Worm (Caenorhabditis elegans): ENCODE data around the gene F35H10.2.
"Not testable (repeated sequence)": the region's sequence is repeated elsewhere in the genome, so short reads cannot be mapped to it uniquely, and the experiment has no call there.

The F35H10.2 gene

DNA sequence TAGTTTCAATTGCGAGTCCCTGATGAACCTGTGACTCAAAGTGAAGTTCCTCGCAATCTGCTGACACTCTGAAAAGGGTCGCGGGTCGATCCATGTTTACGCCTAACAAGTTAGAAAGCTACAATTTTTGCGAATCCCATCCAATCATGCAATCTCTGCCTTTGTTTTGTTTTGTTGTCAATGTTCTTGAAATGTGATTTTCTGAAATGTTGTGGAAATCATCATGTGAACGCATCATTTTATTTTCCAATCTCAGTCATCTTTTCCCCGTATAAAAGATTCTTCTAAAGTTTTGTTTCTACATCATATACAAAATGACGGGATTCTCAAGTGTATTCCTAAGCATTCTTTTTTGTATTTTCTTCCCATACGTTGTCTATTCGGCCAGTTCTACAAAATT lies 19.1 kb downstream of the F35H10.2 start, which contains the start of gene F17E9.4:
Gene F17E9.4 (plus strand): TSS at position 301 of the 400 bp plus-strand sequence.
- TF ChIP-seq him-1 (tag; optimal IDR thresholded peaks at IDR 0.05) (no peak), dao-5 (tag; optimal IDR thresholded peaks at IDR 0.05) (no peak), W03F9.2 (tag; optimal IDR thresholded peaks at IDR 0.05) (no peak)

DNA sequence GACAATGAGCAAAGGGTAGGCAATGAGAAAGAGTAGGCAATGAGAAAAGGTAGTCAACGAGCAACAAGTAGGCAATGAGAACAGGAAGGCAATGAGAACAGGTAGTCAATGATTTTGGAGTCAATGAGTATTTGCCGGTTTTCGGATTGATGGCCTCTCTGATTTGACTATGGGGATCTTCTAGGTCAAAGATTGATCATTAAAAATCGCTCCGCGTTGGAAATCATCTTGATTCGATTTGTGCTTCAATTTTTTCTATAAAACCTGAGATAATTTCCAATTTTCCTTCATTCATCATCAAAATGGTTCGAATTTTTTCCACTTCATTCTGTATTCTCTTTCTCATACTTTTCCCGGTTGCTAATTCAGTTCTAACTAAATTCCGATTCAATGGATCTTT lies 23.0 kb downstream of the F35H10.2 start, which contains the start of gene F17E9.16:
Gene F17E9.16 (plus strand): TSS at position 301 of the 400 bp plus-strand sequence.
- TF ChIP-seq W03F9.2, dao-5, him-1 (tag; optimal IDR thresholded peaks at IDR 0.05): not testable (repeated sequence)

DNA sequence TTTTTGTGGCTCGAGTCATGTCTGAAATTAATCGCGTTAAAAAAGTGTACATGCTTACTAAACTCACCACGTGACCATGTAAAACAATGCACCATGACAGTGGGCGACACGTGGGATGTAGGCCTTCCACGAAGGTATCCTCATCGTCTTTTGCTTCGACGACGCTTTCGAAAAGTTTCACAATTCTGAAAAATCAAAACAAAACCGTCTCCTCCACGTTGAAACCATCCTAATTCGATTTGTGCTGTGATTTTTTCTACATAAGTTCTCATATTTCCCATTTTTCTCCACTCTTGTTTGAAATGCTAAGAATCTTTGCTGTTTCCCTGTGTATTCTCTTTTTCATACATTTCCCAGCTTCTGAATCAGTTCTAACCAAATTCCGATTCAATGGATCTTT lies 25.6 kb downstream of the F35H10.2 start, which contains the start of gene F17E9.3:
Gene F17E9.3 (plus strand): TSS at position 301 of the 400 bp plus-strand sequence.
- TF ChIP-seq him-1 (tag; optimal IDR thresholded peaks at IDR 0.05) (no peak), W03F9.2 (tag; optimal IDR thresholded peaks at IDR 0.05) (no peak), dao-5 (tag; optimal IDR thresholded peaks at IDR 0.05) (no peak)

DNA sequence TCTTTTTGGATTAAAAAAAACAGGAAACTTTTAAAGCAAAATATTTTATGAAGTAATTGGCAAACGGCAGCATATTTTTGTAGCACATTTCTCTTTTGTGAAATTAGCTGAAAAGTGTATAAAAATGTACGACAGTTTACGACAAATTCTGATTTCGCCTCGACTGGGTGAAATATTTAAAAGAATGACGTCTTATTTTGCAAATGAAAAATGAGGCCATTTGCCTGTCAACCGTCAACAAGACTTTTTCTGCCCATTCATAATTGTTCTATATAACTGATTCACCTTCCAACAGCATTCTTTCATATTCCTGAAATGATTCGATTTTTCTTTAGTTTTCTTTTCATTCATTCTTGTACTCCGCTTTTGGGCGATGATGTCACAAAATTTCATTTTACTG lies 26.6 kb downstream of the F35H10.2 start, which contains the start of the genes F17E9.2 and col-116:
Gene F17E9.2 (plus strand): TSS at position 301 of the 400 bp plus-strand sequence.
Gene col-116 (plus strand): TSS at position 315 of the 400 bp plus-strand sequence.
- TF ChIP-seq him-1 (tag; optimal IDR thresholded peaks at IDR 0.05): no peak
- no peak for TF ChIP-seq W03F9.2 (tag; optimal IDR thresholded peaks at IDR 0.05)
- TF ChIP-seq dao-5 (tag; optimal IDR thresholded peaks at IDR 0.05): no peak

DNA sequence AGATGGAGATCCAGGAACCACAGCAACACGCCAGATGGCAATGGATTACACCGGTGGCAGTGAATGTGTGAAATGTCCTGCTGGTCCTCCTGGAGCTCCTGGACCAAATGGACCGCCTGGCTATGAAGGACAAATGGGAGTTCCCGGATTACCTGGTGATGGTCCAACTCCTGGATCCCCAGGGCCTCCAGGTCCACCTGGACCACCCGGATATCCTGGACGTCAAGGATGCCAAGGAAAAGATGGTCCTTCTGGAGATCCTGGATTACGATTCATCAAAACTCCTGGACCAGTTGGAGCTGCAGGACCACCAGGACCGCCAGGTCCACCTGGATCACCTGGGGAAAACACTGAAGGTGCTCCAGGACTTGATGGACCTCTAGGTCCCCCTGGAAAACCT lies 28.3 kb downstream of the F35H10.2 start:
- TF ChIP-seq him-1 (tag; optimal IDR thresholded peaks at IDR 0.05): no peak
- no peak for TF ChIP-seq dao-5 (tag; optimal IDR thresholded peaks at IDR 0.05)
- no peak for TF ChIP-seq W03F9.2 (tag; optimal IDR thresholded peaks at IDR 0.05)

DNA sequence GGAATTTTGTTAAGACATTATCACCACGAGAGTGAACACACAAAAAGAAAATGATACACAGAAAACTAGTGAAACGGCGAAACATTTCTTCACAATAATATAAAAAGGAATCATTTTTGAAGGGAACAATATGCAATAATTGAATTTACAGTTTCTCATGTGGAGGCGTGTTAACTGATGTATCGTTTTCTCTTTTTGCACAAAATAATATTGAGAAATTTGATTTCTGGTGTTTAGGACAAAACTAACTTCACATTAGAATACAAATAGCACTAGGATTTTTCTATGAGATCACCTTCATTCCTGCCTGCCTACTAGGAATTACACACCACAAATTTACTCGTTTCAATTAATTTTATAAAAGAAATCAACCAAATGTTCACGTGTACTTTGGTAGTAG lies 29.5 kb downstream of the F35H10.2 start, which contains the start of gene D2096.13:
Gene D2096.13 (minus strand): TSS at position 101 of the 400 bp plus-strand sequence.
- no peak for TF ChIP-seq W03F9.2 (tag; optimal IDR thresholded peaks at IDR 0.05)
- no peak for TF ChIP-seq dao-5 (tag; optimal IDR thresholded peaks at IDR 0.05)
- TF ChIP-seq him-1 (tag; optimal IDR thresholded peaks at IDR 0.05): no peak

DNA sequence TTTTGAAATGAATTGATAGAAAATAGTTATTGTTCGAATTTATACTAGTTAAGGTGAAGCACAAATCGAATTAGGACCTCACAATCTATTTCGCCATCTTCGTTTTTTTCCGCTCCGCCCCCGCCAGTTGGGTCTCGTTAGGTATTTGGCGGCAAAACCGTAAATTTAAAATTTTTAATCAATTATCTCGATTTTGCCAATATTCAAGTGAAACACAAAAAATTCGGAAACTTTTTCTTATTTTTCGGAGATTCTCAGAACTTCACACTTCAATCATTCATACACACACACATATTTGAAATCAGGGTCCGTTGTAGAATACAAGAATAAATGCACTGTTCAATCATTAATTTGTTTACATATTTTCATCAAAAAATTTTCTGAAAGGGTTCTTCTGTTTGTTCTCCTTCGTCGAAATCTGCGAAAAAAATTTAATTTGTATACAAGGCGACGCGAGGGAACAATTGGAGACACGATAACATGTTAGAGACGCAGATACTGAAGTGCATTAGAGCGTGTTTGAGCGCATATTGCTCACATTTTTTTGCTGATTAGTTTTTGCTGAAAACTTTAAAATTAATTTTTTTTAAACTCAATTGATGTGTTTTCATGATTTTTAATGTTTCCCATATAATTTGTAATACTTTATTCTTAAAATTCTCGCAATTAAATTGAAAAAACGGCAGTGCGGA lies 30.8 kb downstream of the F35H10.2 start, which contains the start of gene D2096.5:
Gene D2096.5 (minus strand): TSS at position 51 of the 692 bp plus-strand sequence.
- TF ChIP-seq dao-5 (tag; optimal IDR thresholded peaks at IDR 0.05) (no peak), W03F9.2 (tag; optimal IDR thresholded peaks at IDR 0.05) (no peak), him-1 (tag; optimal IDR thresholded peaks at IDR 0.05) (no peak)

DNA sequence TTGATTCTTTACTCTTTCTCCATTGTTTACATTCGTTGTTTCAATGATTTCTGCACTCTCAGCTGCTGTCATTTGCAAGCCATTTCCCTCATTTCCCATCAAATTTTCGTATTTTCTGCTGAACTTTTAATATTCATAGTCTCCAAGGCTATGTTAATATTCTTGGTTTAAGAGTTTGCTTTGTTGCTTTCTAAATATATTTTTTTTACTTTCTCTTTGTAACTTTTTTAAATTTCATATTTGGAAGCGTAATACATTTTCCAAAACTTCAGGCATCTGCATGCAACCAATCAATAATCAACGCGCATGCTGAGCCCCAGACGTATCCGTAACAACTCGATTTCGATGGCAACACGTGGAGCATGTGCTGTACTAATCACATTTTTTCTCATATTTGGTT lies 31.8 kb downstream of the F35H10.2 start, which contains the start of gene sqv-1:
Gene sqv-1 (plus strand): TSS at position 301 of the 400 bp plus-strand sequence.
- TF ChIP-seq W03F9.2 (tag; optimal IDR thresholded peaks at IDR 0.05) (no peak), him-1 (tag; optimal IDR thresholded peaks at IDR 0.05) (no peak), dao-5 (tag; optimal IDR thresholded peaks at IDR 0.05) (no peak)

DNA sequence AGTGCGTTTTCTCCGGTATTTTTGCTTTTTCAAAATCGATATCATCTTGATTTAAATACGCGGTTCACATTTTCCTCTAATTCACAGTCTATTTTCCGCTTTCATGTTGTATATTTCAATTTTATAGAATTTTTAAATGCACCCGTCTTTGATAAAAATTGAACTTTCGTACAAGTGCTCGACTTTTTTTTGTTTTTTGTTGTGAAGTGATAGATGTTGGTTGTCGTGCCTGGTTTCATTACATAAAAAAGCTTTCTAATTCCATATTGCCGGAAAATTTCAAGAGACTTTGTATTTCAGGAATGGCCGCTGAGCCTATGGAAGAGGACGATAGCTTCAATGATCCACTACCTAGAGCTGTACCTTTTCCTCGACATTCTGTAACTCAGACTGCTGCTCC lies 34.1 kb downstream of the F35H10.2 start, which contains the start of gene D2096.12:
Gene D2096.12 (plus strand): TSS at position 301 of the 400 bp plus-strand sequence.
- TF ChIP-seq him-1 (tag; optimal IDR thresholded peaks at IDR 0.05) (no peak), dao-5 (tag; optimal IDR thresholded peaks at IDR 0.05) (no peak), W03F9.2 (tag; optimal IDR thresholded peaks at IDR 0.05) (no peak)

DNA sequence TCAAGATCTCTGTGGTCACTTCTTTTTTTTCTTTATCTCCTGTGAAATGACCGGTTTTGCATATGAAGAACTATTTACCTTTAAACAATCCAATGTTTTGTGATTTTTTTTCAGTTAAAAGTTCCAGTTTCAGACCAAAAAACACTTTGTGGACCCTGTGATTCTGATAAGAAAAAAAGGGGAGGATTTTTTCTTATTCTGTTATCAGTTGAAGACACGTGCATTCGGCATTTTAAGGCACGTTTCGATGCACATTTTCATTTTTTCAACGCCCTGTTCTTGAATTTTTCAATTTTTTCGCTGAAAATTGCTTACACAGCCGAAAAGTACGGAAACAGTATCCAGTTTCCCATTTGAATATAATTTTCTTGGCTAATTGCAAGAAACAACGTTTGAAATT lies 37.3 kb downstream of the F35H10.2 start, which contains the start of gene aagr-1:
Gene aagr-1 (plus strand): TSS at position 227 of the 400 bp plus-strand sequence.
- TF ChIP-seq dao-5 (tag; optimal IDR thresholded peaks at IDR 0.05) (no peak), him-1 (tag; optimal IDR thresholded peaks at IDR 0.05) (no peak), W03F9.2 (tag; optimal IDR thresholded peaks at IDR 0.05) (no peak)

DNA sequence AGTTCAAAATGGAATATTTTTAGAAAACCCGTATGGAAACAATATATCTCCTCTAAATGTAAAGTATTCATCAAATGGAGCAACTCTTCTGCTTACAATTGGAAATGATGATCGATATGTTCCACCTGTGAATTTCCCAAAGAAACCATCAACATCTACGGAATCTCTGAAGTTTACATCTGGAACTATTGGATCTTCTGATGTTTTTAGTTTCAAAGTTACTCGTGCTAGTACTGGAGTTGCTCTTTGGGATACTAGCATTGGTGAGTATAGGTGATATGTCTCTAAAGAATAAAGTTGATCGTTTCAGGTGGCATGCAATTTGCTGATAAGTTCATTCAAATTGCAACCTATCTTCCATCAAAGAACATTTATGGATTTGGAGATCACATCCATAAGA lies 38.9 kb downstream of the F35H10.2 start:
- TF ChIP-seq him-1 (tag; optimal IDR thresholded peaks at IDR 0.05) (no peak), dao-5 (tag; optimal IDR thresholded peaks at IDR 0.05) (no peak), W03F9.2 (tag; optimal IDR thresholded peaks at IDR 0.05) (no peak)

DNA sequence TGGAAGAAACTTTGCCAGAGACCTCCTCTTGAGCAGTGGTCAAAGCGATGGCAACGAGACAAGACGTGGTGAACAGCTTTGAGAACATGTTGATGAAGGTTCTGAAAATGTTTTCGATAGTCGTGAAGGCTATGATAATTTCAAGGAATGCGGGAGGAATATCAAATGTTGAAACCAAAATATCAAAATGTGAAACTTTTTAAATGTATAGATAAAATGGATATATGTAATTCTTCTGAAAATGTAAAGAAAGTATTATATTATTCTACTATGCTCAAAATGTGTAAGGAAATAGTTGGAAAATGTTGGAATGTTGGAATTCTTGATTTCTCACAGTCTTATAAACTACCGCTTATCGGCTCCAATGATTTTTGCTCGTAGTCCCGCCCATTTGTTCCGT lies 40.1 kb downstream of the F35H10.2 start, which contains the start of gene D2096.6:
Gene D2096.6 (minus strand): TSS at position 101 of the 400 bp plus-strand sequence.
- TF ChIP-seq W03F9.2 (tag; optimal IDR thresholded peaks at IDR 0.05) (no peak), him-1 (tag; optimal IDR thresholded peaks at IDR 0.05) (no peak), dao-5 (tag; optimal IDR thresholded peaks at IDR 0.05) (no peak)

DNA sequence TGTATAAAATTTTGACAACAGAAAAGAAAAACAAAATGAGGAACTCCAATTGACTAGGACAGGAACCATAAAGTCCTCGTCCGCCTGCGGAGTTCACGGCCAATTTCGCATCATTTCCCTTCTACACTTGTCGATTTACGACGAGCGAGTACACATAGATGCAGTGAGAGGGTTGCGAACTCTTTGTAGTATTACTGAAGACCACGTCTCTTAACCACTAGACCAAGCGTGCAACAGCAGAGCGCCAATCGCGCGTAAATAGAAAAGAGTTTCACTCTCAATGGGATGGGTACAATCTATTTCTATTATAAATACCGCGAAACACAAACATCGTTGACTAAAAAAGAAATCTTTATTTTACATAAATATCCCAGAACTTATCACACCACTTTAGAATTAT lies 46.4 kb downstream of the F35H10.2 start:
- TF ChIP-seq W03F9.2 (tag; optimal IDR thresholded peaks at IDR 0.05): peak; percentile 70
- TF ChIP-seq dao-5 (tag; optimal IDR thresholded peaks at IDR 0.05): no peak
- TF ChIP-seq him-1 (tag; optimal IDR thresholded peaks at IDR 0.05): peak; percentile 48

DNA sequence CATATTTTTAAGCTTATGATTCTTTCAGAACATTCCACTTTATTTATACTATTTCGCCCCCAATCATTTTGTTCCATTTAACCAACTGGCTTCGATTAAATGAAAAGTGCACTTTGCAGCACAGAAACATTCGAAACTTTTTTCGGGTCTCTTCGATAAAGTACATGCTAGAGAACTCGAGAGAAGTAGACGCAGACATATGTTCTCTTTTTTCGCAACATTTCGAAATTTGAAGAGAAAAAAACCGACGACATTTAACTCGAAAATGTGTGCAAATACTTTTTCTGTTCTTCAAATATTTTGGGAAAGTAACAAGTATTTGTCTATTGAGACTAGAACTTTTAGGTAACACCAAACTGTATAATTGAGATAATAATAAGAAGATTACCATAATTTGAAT lies 47.9 kb downstream of the F35H10.2 start:
- TF ChIP-seq him-1 (tag; optimal IDR thresholded peaks at IDR 0.05): no peak

Measured in whole organism, L4/young adult.